Fruit fly (Drosophila melanogaster) whole organism, embryonic: ENCODE results near the gene Fpgs1.

Experiments used
- Adf1 ChIP-seq: fragments of 200-800 bp; sonication (Bioruptor generic); IDR thresholded peaks from 2 replicates; pipeline ENCODE4 v1.3.6; 2022; ENCODE audit warnings: missing biosample characterization, missing genetic modification characterization
- CG12769 ChIP-seq: fragments of 200-800 bp; sonication (Bioruptor generic); optimal IDR thresholded peaks from 2 replicates; lab custom pipeline; 2019; ENCODE audit warnings: missing biosample characterization, mild to moderate bottlenecking, missing genetic modification characterization, moderate library complexity
- CG16813 ChIP-seq: fragments of 200-800 bp; sonication (Bioruptor generic); IDR thresholded peaks from 3 replicates; pipeline ENCODE4 v1.3.6; 2022; ENCODE audit warnings: missing biosample characterization, missing genetic modification characterization; ENCODE audit not compliant: partially characterized antibody
- CG17568 ChIP-seq: fragments of 200-800 bp; sonication (Bioruptor generic); optimal IDR thresholded peaks from 2 replicates; lab custom pipeline; 2018; ENCODE audit warnings: missing biosample characterization, mild to moderate bottlenecking, missing genetic modification characterization, moderate library complexity
- CG2116 ChIP-seq: fragments of 200-800 bp; sonication (Bioruptor generic); optimal IDR thresholded peaks from 3 replicates; lab custom pipeline; 2018; ENCODE audit warnings: missing biosample characterization, mild to moderate bottlenecking, missing genetic modification characterization
- CG34422 ChIP-seq: fragments of 200-800 bp; sonication (Bioruptor generic); IDR thresholded peaks from 3 replicates; pipeline ENCODE4 v1.3.6; 2022; ENCODE audit warnings: missing biosample characterization, missing genetic modification characterization
- CG3726 ChIP-seq: fragments of 200-800 bp; sonication (Bioruptor generic); IDR thresholded peaks from 3 replicates; pipeline ENCODE4, ENCODE4 v1.3.6; 2022; ENCODE audit warnings: missing biosample characterization, missing genetic modification characterization
- CG3838 ChIP-seq: fragments of 200-800 bp; sonication (Bioruptor generic); optimal IDR thresholded peaks from 3 replicates; lab custom pipeline; 2016; ENCODE audit warnings: missing biosample characterization, missing genetic modification characterization
- CG4404 ChIP-seq: fragments of 200-800 bp; sonication (Bioruptor generic); IDR thresholded peaks from 2 replicates; pipeline ENCODE4 v1.3.6; 2022; ENCODE audit warnings: missing biosample characterization, missing genetic modification characterization
- CG5245 ChIP-seq: fragments of 200-800 bp; sonication (Bioruptor generic); optimal IDR thresholded peaks from 3 replicates; lab custom pipeline; 2016; ENCODE audit warnings: missing biosample characterization, missing genetic modification characterization
- CG5953 ChIP-seq: fragments of 200-800 bp; sonication (Bioruptor generic); IDR thresholded peaks from 2 replicates; pipeline ENCODE4 v1.3.6; 2022; ENCODE audit warnings: missing biosample characterization, missing genetic modification characterization
- CG6854 ChIP-seq: fragments of 200-800 bp; sonication (Bioruptor generic); optimal IDR thresholded peaks from 3 replicates; lab custom pipeline; 2017; ENCODE audit warnings: missing biosample characterization, mild to moderate bottlenecking, missing genetic modification characterization
- CG7928 ChIP-seq: fragments of 200-800 bp; sonication (Bioruptor generic); optimal IDR thresholded peaks from 2 replicates; lab custom pipeline; 2017; ENCODE audit warnings: missing biosample characterization, mild to moderate bottlenecking, missing genetic modification characterization
- CG8388 ChIP-seq: fragments of 200-800 bp; sonication (Bioruptor generic); optimal IDR thresholded peaks from 2 replicates; lab custom pipeline; 2019; ENCODE audit warnings: missing biosample characterization, mild to moderate bottlenecking, missing genetic modification characterization, moderate library complexity
- CG8924 ChIP-seq: fragments of 200-800 bp; optimal IDR thresholded peaks from 3 replicates; lab custom pipeline; 2019; ENCODE audit warnings: missing biosample characterization, mild to moderate bottlenecking, missing genetic modification characterization, moderate library complexity
- CG9817 ChIP-seq: fragments of 200-800 bp; sonication (Bioruptor generic); optimal IDR thresholded peaks from 2 replicates; lab custom pipeline; 2018; ENCODE audit warnings: missing biosample characterization, mild to moderate bottlenecking, missing genetic modification characterization, moderate library complexity
- CrebB ChIP-seq: fragments of 200-800 bp; sonication (Bioruptor generic); optimal IDR thresholded peaks from 3 replicates; lab custom pipeline; 2018; ENCODE audit warnings: missing biosample characterization, mild to moderate bottlenecking, missing genetic modification characterization
- D19A ChIP-seq: fragments of 200-800 bp; optimal IDR thresholded peaks from 3 replicates; lab custom pipeline; 2019; ENCODE audit warnings: missing biosample characterization, mild to moderate bottlenecking, missing genetic modification characterization, moderate library complexity
- Drgx ChIP-seq: fragments of 200-800 bp; sonication (Bioruptor generic); IDR thresholded peaks from 2 replicates; pipeline ENCODE4 v1.3.6; 2022; ENCODE audit warnings: missing biosample characterization, missing genetic modification characterization
- E2f1 ChIP-seq: fragments of 200-800 bp; sonication (Bioruptor generic); IDR thresholded peaks from 2 replicates; pipeline ENCODE4 v1.3.6; 2022; ENCODE audit warnings: missing biosample characterization, missing genetic modification characterization
- E2f2 ChIP-seq: fragments of 200-800 bp; sonication (Bioruptor generic); IDR thresholded peaks from 2 replicates; pipeline ENCODE4 v1.3.6; 2022; ENCODE audit warnings: missing biosample characterization, missing genetic modification characterization
- H15 ChIP-seq: fragments of 200-800 bp; sonication (Bioruptor generic); IDR thresholded peaks from 3 replicates; pipeline ENCODE4 v1.3.6; 2022; ENCODE audit warnings: missing biosample characterization, missing genetic modification characterization
- HLH4C ChIP-seq: fragments of 200-800 bp; sonication (Bioruptor generic); IDR thresholded peaks from 3 replicates; pipeline ENCODE4 v1.3.6; 2022; ENCODE audit warnings: missing biosample characterization, missing genetic modification characterization; ENCODE audit not compliant: partially characterized antibody
- Hand ChIP-seq: fragments of 200-800 bp; sonication (Bioruptor generic); optimal IDR thresholded peaks from 2 replicates; lab custom pipeline; 2017; ENCODE audit warnings: mild to moderate bottlenecking, missing biosample characterization, missing genetic modification reagents, missing genetic modification characterization
- Hmr ChIP-seq: fragments of 200-800 bp; sonication (Bioruptor generic); optimal IDR thresholded peaks from 3 replicates; lab custom pipeline; 2017; ENCODE audit warnings: mild to moderate bottlenecking, missing biosample characterization, missing genetic modification reagents, missing genetic modification characterization
- Jarid2 ChIP-seq: fragments of 200-800 bp; sonication (Bioruptor generic); optimal IDR thresholded peaks from 3 replicates; lab custom pipeline; 2017; ENCODE audit warnings: mild to moderate bottlenecking, missing biosample characterization, missing genetic modification reagents, missing genetic modification characterization
- MESR4 ChIP-seq: fragments of 200-800 bp; sonication (Bioruptor generic); optimal IDR thresholded peaks from 2 replicates; lab custom pipeline; 2018; ENCODE audit warnings: missing biosample characterization, mild to moderate bottlenecking, missing genetic modification characterization, moderate library complexity
- Mes4 ChIP-seq: fragments of 200-800 bp; sonication (Bioruptor generic); optimal IDR thresholded peaks from 2 replicates; lab custom pipeline; 2016; ENCODE audit warnings: missing biosample characterization, missing genetic modification characterization
- Nf-YC ChIP-seq: fragments of 200-800 bp; optimal IDR thresholded peaks from 3 replicates; lab custom pipeline; 2019; ENCODE audit warnings: missing biosample characterization, mild to moderate bottlenecking, missing genetic modification characterization, moderate library complexity
- Ptx1 ChIP-seq: fragments of 200-800 bp; sonication (Bioruptor generic); IDR thresholded peaks from 2 replicates; pipeline ENCODE4 v1.3.6; 2022; ENCODE audit warnings: missing biosample characterization, missing genetic modification characterization
- Sry-δ ChIP-seq: fragments of 200-800 bp; sonication (Bioruptor generic); optimal IDR thresholded peaks from 2 replicates; lab custom pipeline; 2016; ENCODE audit warnings: missing biosample characterization, missing genetic modification characterization
- Xrp1 ChIP-seq: fragments of 200-800 bp; sonication (Bioruptor generic); IDR thresholded peaks from 2 replicates; pipeline ENCODE4 v1.3.6; 2022; ENCODE audit warnings: missing biosample characterization, missing genetic modification characterization
- fru ChIP-seq: fragments of >200 bp; optimal IDR thresholded peaks from 2 replicates; lab custom pipeline; 2017
- gcm ChIP-seq: fragments of 200-800 bp; sonication (Bioruptor generic); optimal IDR thresholded peaks from 2 replicates; lab custom pipeline; 2019; ENCODE audit warnings: missing biosample characterization, mild to moderate bottlenecking, missing genetic modification characterization, moderate library complexity
- gro ChIP-seq: fragments of 200-800 bp; sonication (Bioruptor generic); optimal IDR thresholded peaks from 2 replicates; lab custom pipeline; 2016; ENCODE audit warnings: missing biosample characterization, missing genetic modification characterization
- her ChIP-seq: fragments of 200-800 bp; sonication (Bioruptor generic); optimal IDR thresholded peaks from 2 replicates; lab custom pipeline; 2016; ENCODE audit warnings: missing biosample characterization, missing genetic modification characterization
- inv ChIP-seq: fragments of 200-800 bp; sonication (Bioruptor generic); IDR thresholded peaks from 2 replicates; pipeline ENCODE4 v1.3.6; 2022; ENCODE audit warnings: missing biosample characterization, missing genetic modification characterization; ENCODE audit not compliant: partially characterized antibody
- klu ChIP-seq: fragments of 200-800 bp; sonication (Bioruptor generic); IDR thresholded peaks from 2 replicates; pipeline ENCODE4 v1.3.6; 2022; ENCODE audit warnings: missing biosample characterization, missing genetic modification characterization
- maf-S ChIP-seq: fragments of 200-800 bp; sonication (Bioruptor generic); optimal IDR thresholded peaks from 2 replicates; lab custom pipeline; 2016; ENCODE audit warnings: missing biosample characterization, missing genetic modification characterization
- mld ChIP-seq: fragments of 200-800 bp; sonication (Bioruptor generic); IDR thresholded peaks from 3 replicates; pipeline ENCODE4 v1.3.6; 2022; ENCODE audit warnings: missing biosample characterization, missing genetic modification characterization; ENCODE audit not compliant: partially characterized antibody
- p53 ChIP-seq: fragments of 200-800 bp; sonication (Bioruptor generic); optimal IDR thresholded peaks from 2 replicates; lab custom pipeline; 2016; ENCODE audit warnings: missing biosample characterization, missing genetic modification characterization
- pho ChIP-seq: fragments of 200-800 bp; sonication (Bioruptor generic); optimal IDR thresholded peaks from 2 replicates; lab custom pipeline; 2016; ENCODE audit warnings: missing biosample characterization, missing genetic modification characterization
- salm ChIP-seq: fragments of 200-800 bp; sonication (Bioruptor generic); optimal IDR thresholded peaks from 2 replicates; lab custom pipeline; 2018; ENCODE audit warnings: missing biosample characterization, mild to moderate bottlenecking, missing genetic modification characterization
- schlank ChIP-seq: fragments of 200-800 bp; sonication (Bioruptor generic); optimal IDR thresholded peaks from 2 replicates; lab custom pipeline; 2018; ENCODE audit warnings: missing biosample characterization, mild to moderate bottlenecking, missing genetic modification characterization
- so ChIP-seq: fragments of 200-800 bp; sonication (Bioruptor generic); IDR thresholded peaks from 3 replicates; pipeline ENCODE4 v1.3.6; 2022; ENCODE audit warnings: missing biosample characterization, missing genetic modification characterization
- stwl ChIP-seq: fragments of 200-800 bp; sonication (Bioruptor generic); optimal IDR thresholded peaks from 3 replicates; lab custom pipeline; 2018; ENCODE audit warnings: missing biosample characterization, mild to moderate bottlenecking, missing genetic modification characterization, moderate library complexity
- twi ChIP-seq: fragments of 200-800 bp; optimal IDR thresholded peaks from 2 replicates; lab custom pipeline; 2019; ENCODE audit warnings: missing biosample characterization, mild to moderate bottlenecking, missing genetic modification characterization, moderate library complexity
- unc-4 ChIP-seq: fragments of 200-800 bp; sonication (Bioruptor generic); IDR thresholded peaks from 2 replicates; pipeline ENCODE4 v1.3.6; 2022; ENCODE audit warnings: missing biosample characterization, missing genetic modification characterization; ENCODE audit not compliant: partially characterized antibody
- vnd ChIP-seq: fragments of 200-800 bp; sonication (Bioruptor generic); IDR thresholded peaks from 3 replicates; pipeline ENCODE4 v1.3.6; 2022; ENCODE audit warnings: missing biosample characterization, missing genetic modification characterization; ENCODE audit not compliant: partially characterized antibody
- vvl ChIP-seq: fragments of 200-800 bp; sonication (Bioruptor generic); IDR thresholded peaks from 2 replicates; pipeline ENCODE4 v1.3.6; 2022; ENCODE audit warnings: missing biosample characterization, missing genetic modification characterization
- zf30C ChIP-seq: fragments of 200-800 bp; sonication (Bioruptor generic); optimal IDR thresholded peaks from 3 replicates; lab custom pipeline; 2018; ENCODE audit warnings: missing biosample characterization, mild to moderate bottlenecking, missing genetic modification characterization

Gene Fpgs1

DNA sequence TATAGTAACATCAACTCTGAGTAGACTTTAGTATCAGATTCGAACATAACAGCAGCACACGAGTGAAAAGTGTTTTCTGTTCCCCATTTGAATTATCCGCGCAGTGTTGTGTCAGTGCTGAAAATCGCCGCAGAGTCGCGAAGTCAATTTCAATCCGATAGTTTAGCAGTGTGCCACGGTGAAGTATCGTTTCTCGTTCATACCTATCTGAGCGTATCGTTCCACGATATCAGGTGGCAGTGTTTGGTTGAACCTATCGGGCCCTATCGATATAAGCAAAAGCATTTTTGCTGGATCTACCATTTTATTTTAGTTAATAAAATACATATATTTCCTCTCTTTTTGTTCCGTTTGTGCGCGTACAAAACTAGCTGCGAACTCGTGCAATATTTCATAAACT is 41.9 kb downstream of the Fpgs1 start, which contains the start of gene CkIalpha (continued):
- TF ChIP-seq HLH4C (GFP tag; lab: Robert Waterston, UW) (peak; percentile 98), Hmr (peak; percentile 74), CG17568 (GFP tag; lab: Kevin White, UChicago) (no peak), stwl (tag; lab: Kevin White, UChicago) (peak; percentile 88), Xrp1 (GFP tag; lab: Robert Waterston, UW) (peak; percentile 49), Hand (GFP tag; lab: Kevin White, UChicago) (no peak), twi (tag; lab: Kevin White, UChicago) (no peak), Drgx (GFP tag; lab: Robert Waterston, UW) (no peak), H15 (GFP tag; lab: Robert Waterston, UW) (peak; percentile 52; the same call in 1 of the 3 replicates), CG6854 (GFP tag; lab: Kevin White, UChicago) (no peak), CG5953 (GFP tag; lab: Robert Waterston, UW) (no peak), Jarid2 (GFP tag; lab: Kevin White, UChicago) (no peak), Sry-δ (GFP tag; lab: Kevin White, UChicago) (peak; percentile 98), CrebB (peak; percentile 7), Mes4 (GFP tag; lab: Kevin White, UChicago) (no peak), inv (GFP tag; lab: Robert Waterston, UW) (peak; percentile 98), CG2116 (peak; percentile 95), CG8924 (no peak), mld (GFP tag; lab: Robert Waterston, UW) (peak; percentile 97), maf-S (GFP tag; lab: Kevin White, UChicago) (peak; percentile 43), gcm (GFP tag; lab: Kevin White, UChicago) (no peak), fru (no peak), CG16813 (GFP tag; lab: Robert Waterston, UW) (peak; percentile 98), vnd (peak; percentile 97), Ptx1 (GFP tag; lab: Robert Waterston, UW) (peak; percentile 48), CG34422 (GFP tag; lab: Robert Waterston, UW) (0 out of 3 replicates have a peak, but pooled peaks have one; percentile 15), pho (GFP tag; lab: Kevin White, UChicago) (peak; percentile 78), CG7928 (GFP tag; lab: Kevin White, UChicago) (peak; percentile 19), Nf-YC (tag; lab: Kevin White, UChicago) (peak; percentile 15), zf30C (GFP tag; lab: Kevin White, UChicago) (peak; percentile 38), MESR4 (GFP tag; lab: Kevin White, UChicago) (peak; percentile 52), unc-4 (peak; percentile 98), E2f1 (GFP tag; lab: Robert Waterston, UW) (0 out of 2 replicates have a peak, but pooled peaks have one; percentile 19), her (GFP tag; lab: Kevin White, UChicago) (peak; percentile 70), klu (no peak), CG9817 (tag; lab: Kevin White, UChicago) (peak; percentile 47), CG4404 (GFP tag; lab: Robert Waterston, UW) (peak; percentile 36; the same call in 1 of the 2 replicates), gro (GFP tag; lab: Kevin White, UChicago) (peak; percentile 79), p53 (GFP tag; lab: Kevin White, UChicago) (no peak), E2f2 (GFP tag; lab: Robert Waterston, UW) (peak; percentile 97), salm (tag; lab: Kevin White, UChicago) (no peak), schlank (peak; percentile 20), D19A (tag; lab: Kevin White, UChicago) (no peak), vvl (GFP tag; lab: Robert Waterston, UW) (peak; percentile 78), so (0 out of 3 replicates have a peak, but pooled peaks have one; percentile 36), CG3838 (GFP tag; lab: Kevin White, UChicago) (no peak), CG8388 (GFP tag; lab: Kevin White, UChicago) (no peak), CG12769 (tag; lab: Kevin White, UChicago) (no peak), Adf1 (peak; percentile 20; the same call in 1 of the 2 replicates), CG3726 (no peak), CG5245 (GFP tag; lab: Kevin White, UChicago) (peak; percentile 25)
